Worm (Caenorhabditis elegans) whole organism, young adult: ENCODE measurements around the gene twk-9.

Experiments used
- B0019.2 ChIP-seq: fragments of 200-800 bp; sonication (Bioruptor generic); conservative IDR thresholded peaks from 2 replicates; pipeline ENCODE4 v1.3.6; 2022; ENCODE audit warnings: missing genetic modification reagents, missing genetic modification characterization, missing compliant biosample characterization
- B0336.3 ChIP-seq: fragments of 200-800 bp; sonication (Bioruptor generic); IDR thresholded peaks from 2 replicates; pipeline ENCODE4 v1.3.6; 2022; ENCODE audit warnings: missing genetic modification characterization, missing compliant biosample characterization
- C17E4.6 ChIP-seq: fragments of 200-800 bp; sonication (Bioruptor generic); IDR thresholded peaks from 2 replicates; pipeline ENCODE4 v1.3.6; 2022; ENCODE audit warnings: missing genetic modification reagents, missing genetic modification characterization, missing compliant biosample characterization
- F22D6.2 ChIP-seq: sonication (generic microtip); optimal IDR thresholded peaks from 2 replicates; lab custom pipeline; 2016; ENCODE audit warnings: mild to moderate bottlenecking, missing genetic modification characterization, missing compliant biosample characterization
- F23B12.7 ChIP-seq: sonication (generic microtip); optimal IDR thresholded peaks from 2 replicates; lab custom pipeline; 2017; ENCODE audit warnings: missing genetic modification characterization, mild to moderate bottlenecking, missing compliant biosample characterization, antibody characterized with exemption, moderate library complexity; ENCODE audit not compliant: insufficient read depth
- F39B2.1 ChIP-seq: fragments of 200-800 bp; sonication (Bioruptor generic); IDR thresholded peaks from 2 replicates; pipeline ENCODE4 v1.3.6; 2022; ENCODE audit warnings: missing genetic modification reagents, missing genetic modification characterization, missing compliant biosample characterization
- T07F8.4 ChIP-seq: sonication (generic microtip); optimal IDR thresholded peaks from 2 replicates; lab custom pipeline; 2016; ENCODE audit warnings: mild to moderate bottlenecking, missing genetic modification characterization, moderate library complexity, missing compliant biosample characterization
- aptf-3 ChIP-seq: fragments of 200-800 bp; sonication (Bioruptor generic); IDR thresholded peaks from 2 replicates; pipeline ENCODE4 v1.3.6; 2022; ENCODE audit warnings: missing genetic modification characterization, missing compliant biosample characterization
- atf-7 ChIP-seq: sonication (generic microtip); optimal IDR thresholded peaks from 2 replicates; lab custom pipeline; 2017; ENCODE audit warnings: mild to moderate bottlenecking, missing genetic modification characterization, missing compliant biosample characterization
- ceh-40 ChIP-seq: fragments of 200-800 bp; sonication (Bioruptor generic); IDR thresholded peaks from 2 replicates; pipeline ENCODE4 v1.3.6; 2022; ENCODE audit warnings: missing genetic modification characterization, missing compliant biosample characterization
- him-1 ChIP-seq: sonication (generic microtip); optimal IDR thresholded peaks from 2 replicates; lab custom pipeline; 2016; ENCODE audit warnings: missing genotype, missing genetic modification reagents, missing genetic modification characterization, missing compliant biosample characterization
- repo-1 ChIP-seq: sonication (generic microtip); optimal IDR thresholded peaks from 2 replicates; lab custom pipeline; 2017; ENCODE audit warnings: mild to moderate bottlenecking, missing genetic modification characterization, missing compliant biosample characterization
- tbp1 ChIP-seq: fragments of 200-800 bp; sonication (Bioruptor generic); optimal IDR thresholded peaks from 2 replicates; lab custom pipeline; 2018; ENCODE audit warnings: mild to moderate bottlenecking, missing genetic modification characterization, missing compliant biosample characterization

ce11 chrIV:9735750-9736149 is 42.8 kb downstream of the twk-9 start:
- TF ChIP-seq F22D6.2 (tag; lab: Kevin White, UChicago) (no peak), tbp1 (no peak), atf-7 (no peak), repo-1 (tag; lab: Kevin White, UChicago) (no peak), F39B2.1 (GFP tag; lab: Robert Waterston, UW) (no peak), F23B12.7 (tag; lab: Kevin White, UChicago) (no peak), B0019.2 (GFP tag; lab: Robert Waterston, UW) (no peak), C17E4.6 (GFP tag; lab: Robert Waterston, UW) (no peak), ceh-40 (GFP tag; lab: Robert Waterston, UW) (no peak), aptf-3 (GFP tag; lab: Robert Waterston, UW) (no peak), T07F8.4 (no peak), him-1 (no peak), B0336.3 (GFP tag; lab: Robert Waterston, UW) (no peak)
